Fruit fly (Drosophila melanogaster) whole organism: ENCODE measurements around the gene CG14397.

Experiments
- CG8478 ChIP-seq: fragments of >200 bp; optimal IDR thresholded peaks from 2 replicates; lab custom pipeline; 2018; ENCODE audit warnings: inconsistent platforms
- Dll ChIP-seq: fragments of >200 bp; optimal IDR thresholded peaks from 2 replicates; lab custom pipeline; 2017
- EcR ChIP-seq, 2 experiments: fragments of >200 bp; optimal IDR thresholded peaks; 2 replicates each; lab custom pipeline; 2017; ENCODE audit warnings: missing biosample characterization in 2 of 2, missing genetic modification characterization in 2 of 2, missing genetic modification reagents in 2 of 2

dm6 chr2L:21061591-21061990, 29.4 kb upstream of the CG14397 start:
- no peak for TF ChIP-seq CG8478 (lab: Kevin White, UChicago)
- no peak for TF ChIP-seq Dll
- TF ChIP-seq EcR (GFP tag; optimal IDR thresholded peaks at IDR 0.05; lab: Kevin White, UChicago): no peak
